Fruit fly (Drosophila melanogaster) whole organism, adult: Measurements from ENCODE around the gene CG13933.

Experiments
- CG12768 ChIP-seq: fragments of 200-800 bp; sonication (Bioruptor generic); optimal IDR thresholded peaks from 2 replicates; lab custom pipeline; 2017; ENCODE audit warnings: missing biosample characterization, missing genetic modification characterization, mild to moderate bottlenecking, moderate library complexity, missing genetic modification reagents
- CG14711 ChIP-seq: fragments of 200-800 bp; sonication (Bioruptor generic); optimal IDR thresholded peaks from 2 replicates; lab custom pipeline; 2018; ENCODE audit warnings: missing biosample characterization, mild to moderate bottlenecking, missing genetic modification characterization, moderate library complexity
- CG5204 ChIP-seq: fragments of 200-800 bp; sonication (Bioruptor generic); optimal IDR thresholded peaks from 2 replicates; lab custom pipeline; 2016; ENCODE audit warnings: missing biosample characterization, missing genetic modification characterization
- CG7045 ChIP-seq: fragments of 200-800 bp; sonication (Bioruptor generic); optimal IDR thresholded peaks from 2 replicates; lab custom pipeline; 2017; ENCODE audit warnings: missing biosample characterization, mild to moderate bottlenecking, missing genetic modification characterization
- CG7101 ChIP-seq: fragments of 200-800 bp; sonication (Bioruptor generic); optimal IDR thresholded peaks from 2 replicates; lab custom pipeline; 2018; ENCODE audit warnings: missing biosample characterization, mild to moderate bottlenecking, missing genetic modification characterization, moderate library complexity
- Clk ChIP-seq: fragments of 200-800 bp; sonication (Bioruptor generic); optimal IDR thresholded peaks from 2 replicates; lab custom pipeline; 2017; ENCODE audit warnings: missing biosample characterization, missing genetic modification characterization
- cic ChIP-seq: fragments of 200-800 bp; sonication (Bioruptor generic); optimal IDR thresholded peaks from 2 replicates; lab custom pipeline; 2017; ENCODE audit warnings: missing biosample characterization, mild to moderate bottlenecking, missing genetic modification characterization, moderate library complexity
- cnc ChIP-seq, 2 experiments: fragments of >200 bp; optimal IDR thresholded peaks; 2 replicates each; lab custom pipeline; 2017
- pad ChIP-seq: fragments of 200-800 bp; sonication (Bioruptor generic); optimal IDR thresholded peaks from 3 replicates; lab custom pipeline; 2017; ENCODE audit warnings: missing biosample characterization, missing genetic modification characterization, mild to moderate bottlenecking, moderate library complexity, missing genetic modification reagents
- tj ChIP-seq: fragments of 200-800 bp; sonication (Bioruptor generic); optimal IDR thresholded peaks from 3 replicates; lab custom pipeline; 2017; ENCODE audit warnings: missing biosample characterization, mild to moderate bottlenecking, missing genetic modification characterization, moderate library complexity
- toe ChIP-seq: fragments of 200-800 bp; sonication (Bioruptor generic); optimal IDR thresholded peaks from 2 replicates; lab custom pipeline; 2016; ENCODE audit warnings: missing biosample characterization, missing genetic modification characterization

dm6 chr3L:1784092-1784491 is 9.1 kb upstream of the CG13933 start:
- TF ChIP-seq cnc (optimal IDR thresholded peaks at IDR 0.05; lab: Kevin White, UChicago) (no peak), cic (GFP tag; lab: Kevin White, UChicago) (peak; percentile 18), CG5204 (GFP tag; lab: Kevin White, UChicago) (no peak), CG7101 (tag; lab: Kevin White, UChicago) (no peak), toe (no peak), tj (GFP tag; lab: Kevin White, UChicago) (no peak), CG12768 (GFP tag; lab: Kevin White, UChicago) (no peak), Clk (GFP tag; lab: Kevin White, UChicago) (no peak), pad (GFP tag; lab: Kevin White, UChicago) (no peak), CG14711 (tag; lab: Kevin White, UChicago) (no peak), CG7045 (GFP tag; lab: Kevin White, UChicago) (no peak)
